Worm (Caenorhabditis elegans) whole organism, midembryonic: Measurements from ENCODE around the gene Y113G7A.22.

ENCODE experiments used
- T22C8.4 ChIP-seq: fragments of 200-800 bp; sonication (Bioruptor generic); IDR thresholded peaks from 2 replicates; pipeline ENCODE4 v1.3.6; 2022; ENCODE audit warnings: missing genetic modification characterization, missing compliant biosample characterization
- cog-1 ChIP-seq: sonication (generic microtip); optimal IDR thresholded peaks from 2 replicates; lab custom pipeline; 2016; ENCODE audit warnings: missing genetic modification characterization, missing compliant biosample characterization
- flt-1 ChIP-seq: fragments of 200-800 bp; sonication (Bioruptor generic); IDR thresholded peaks from 2 replicates; pipeline ENCODE4 v1.3.6; 2022; ENCODE audit warnings: missing genetic modification characterization, missing compliant biosample characterization
- klf-2 ChIP-seq: fragments of 200-800 bp; sonication (Bioruptor generic); conservative IDR thresholded peaks from 2 replicates; pipeline ENCODE4 v1.3.6; 2022; ENCODE audit warnings: missing genetic modification reagents, missing genetic modification characterization, missing compliant biosample characterization
- med-1 ChIP-seq: sonication (generic microtip); optimal IDR thresholded peaks from 2 replicates; lab custom pipeline; 2017; ENCODE audit warnings: missing genetic modification characterization, mild to moderate bottlenecking, missing compliant biosample characterization, antibody characterized with exemption, missing genetic modification reagents; ENCODE audit not compliant: insufficient read depth
- ref-1 ChIP-seq: fragments of 200-800 bp; sonication (Bioruptor generic); conservative IDR thresholded peaks from 2 replicates; pipeline ENCODE4 v1.3.6; 2022; ENCODE audit warnings: missing genetic modification reagents, missing genetic modification characterization, missing compliant biosample characterization
- tab-1 ChIP-seq: fragments of 200-800 bp; sonication (Bioruptor generic); IDR thresholded peaks from 2 replicates; pipeline ENCODE4 v1.3.6; 2022; ENCODE audit warnings: missing genetic modification characterization, missing compliant biosample characterization
- ztf-23 ChIP-seq: fragments of 200-800 bp; sonication (Bioruptor generic); IDR thresholded peaks from 2 replicates; pipeline ENCODE4 v1.3.6; 2022; ENCODE audit warnings: missing genetic modification reagents, missing genetic modification characterization, missing compliant biosample characterization
- ztf-29 ChIP-seq: fragments of 200-800 bp; sonication (Bioruptor generic); IDR thresholded peaks from 2 replicates; pipeline ENCODE4 v1.3.6; 2022; ENCODE audit warnings: missing genetic modification reagents, missing genetic modification characterization, missing compliant biosample characterization

The Y113G7A.22 gene

DNA sequence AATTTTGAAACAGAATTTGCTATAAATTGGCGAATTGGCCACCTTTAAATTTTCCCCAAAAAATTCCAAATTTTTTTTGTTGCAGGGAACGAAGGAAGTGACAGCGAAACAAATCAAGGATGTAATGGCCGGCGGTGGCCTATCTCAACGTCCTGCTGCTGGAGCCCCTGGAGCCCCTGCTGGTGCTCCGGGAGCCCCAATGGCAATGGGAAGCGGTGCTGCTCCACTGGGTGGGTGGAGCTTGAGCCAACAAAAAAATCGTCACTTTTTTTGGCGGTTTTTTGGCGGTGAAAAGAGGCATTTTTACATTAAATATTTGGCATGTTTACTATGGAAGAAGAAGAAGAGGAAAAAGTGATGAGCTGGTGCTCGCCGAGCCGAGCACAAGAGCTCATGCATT is 38.0 kb downstream of the Y113G7A.22 start:
- TF ChIP-seq ztf-23 (GFP tag; lab: Robert Waterston, UW) (no peak), ref-1 (no peak), tab-1 (GFP tag; lab: Robert Waterston, UW) (no peak)

ce11 chrV:20094908-20095307 is 40.2 kb downstream of the Y113G7A.22 start, which contains the start of gene nlp-69:
TSS of gene nlp-69 (minus strand) at chrV:20095008.
- TF ChIP-seq ref-1 (no peak), tab-1 (GFP tag; lab: Robert Waterston, UW) (no peak), cog-1 (tag; lab: Kevin White, UChicago) (no peak)

DNA sequence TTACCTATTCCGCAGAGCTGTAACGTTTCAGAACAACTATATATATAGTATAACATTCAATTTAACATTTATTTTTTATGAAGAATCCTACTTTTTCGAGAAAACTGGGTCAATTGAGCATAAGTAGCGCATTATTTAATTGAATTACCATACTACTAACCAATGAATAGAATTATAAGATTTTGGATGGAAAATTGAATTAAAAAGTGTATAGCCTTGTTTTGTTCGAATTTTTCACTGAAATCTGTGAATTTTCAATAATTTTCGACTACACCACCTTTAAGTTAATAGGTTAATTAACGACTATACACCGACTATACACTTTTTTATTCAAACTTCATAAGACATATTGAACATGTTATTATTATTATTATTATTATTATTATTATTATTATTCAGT is 41.2 kb downstream of the Y113G7A.22 start:
- TF ChIP-seq ref-1 (no peak), T22C8.4 (GFP tag; lab: Robert Waterston, UW) (no peak), klf-2 (GFP tag; lab: Robert Waterston, UW) (no peak), flt-1 (GFP tag; lab: Robert Waterston, UW) (no peak), med-1 (GFP tag; lab: Kevin White, UChicago) (no peak), cog-1 (tag; lab: Kevin White, UChicago) (no peak), ztf-29 (GFP tag; lab: Robert Waterston, UW) (no peak), tab-1 (GFP tag; lab: Robert Waterston, UW) (no peak), ztf-23 (GFP tag; lab: Robert Waterston, UW) (no peak)

DNA sequence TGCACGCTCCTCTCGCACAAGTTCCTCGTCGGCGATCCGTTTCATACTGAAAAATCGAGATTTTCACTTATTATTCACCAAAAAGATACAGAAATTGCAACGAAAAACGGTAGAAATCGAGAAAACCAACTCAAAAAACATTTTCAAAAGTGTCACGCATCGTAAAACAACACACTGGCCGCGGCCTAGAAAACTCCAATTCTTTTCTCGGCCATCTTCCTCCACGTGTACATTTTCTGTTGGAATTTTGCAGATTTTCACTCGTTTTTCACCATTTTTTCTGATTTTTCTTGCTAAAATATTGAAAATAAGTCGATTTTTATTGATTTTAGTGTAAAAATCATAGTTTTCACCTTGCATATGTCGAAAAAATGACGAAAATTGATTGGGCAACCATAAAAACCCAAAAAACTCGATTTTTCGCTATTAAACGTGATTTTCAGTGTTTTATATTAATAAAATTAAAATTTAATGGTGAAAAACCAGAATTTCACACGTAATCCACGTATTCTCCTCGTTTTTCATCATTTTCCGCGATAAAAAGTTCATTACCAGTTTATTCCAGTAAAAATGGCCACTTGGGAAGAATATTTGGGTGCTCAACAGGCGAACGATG is 44.3 kb downstream of the Y113G7A.22 start, which contains the start of the genes dcs-1 and sec-23:
Gene dcs-1, minus strand, starts transcription at position 46 of the 616 bp plus-strand sequence.
Gene sec-23, plus strand, starts transcription at position 566 of the 616 bp plus-strand sequence.
- no peak for TF ChIP-seq ztf-29 (GFP tag; lab: Robert Waterston, UW)

DNA sequence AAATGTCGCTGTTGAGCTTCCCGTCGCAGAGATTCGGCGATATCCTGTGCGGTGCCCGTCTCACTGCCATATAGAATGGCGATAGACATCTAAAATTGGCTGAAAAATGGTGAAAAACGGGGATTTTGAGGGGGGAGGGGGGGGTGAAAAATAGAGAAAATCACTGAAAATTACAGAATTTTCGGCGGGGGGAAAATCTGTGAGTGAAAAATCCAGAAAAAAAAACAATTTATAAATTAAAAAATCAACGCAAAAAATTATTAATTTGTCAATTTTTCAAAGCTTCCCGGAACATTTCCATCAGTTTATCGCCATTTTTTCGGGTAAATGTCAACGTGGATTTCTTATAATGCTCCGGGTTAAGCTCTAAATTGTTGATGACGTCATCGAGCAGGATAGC is 47.5 kb downstream of the Y113G7A.22 start, which contains the start of gene fre-1:
Gene fre-1, minus strand, starts transcription at position 101 of the 400 bp plus-strand sequence.
- TF ChIP-seq tab-1 (GFP tag; lab: Robert Waterston, UW), result no peak
- TF ChIP-seq klf-2 (GFP tag; lab: Robert Waterston, UW), result no peak
- no peak for TF ChIP-seq cog-1 (tag; lab: Kevin White, UChicago)
- no peak for TF ChIP-seq T22C8.4 (GFP tag; lab: Robert Waterston, UW)
- TF ChIP-seq ref-1, result no peak
- TF ChIP-seq flt-1 (GFP tag; lab: Robert Waterston, UW), result no peak
- no peak for TF ChIP-seq ztf-23 (GFP tag; lab: Robert Waterston, UW)
- no peak for TF ChIP-seq med-1 (GFP tag; lab: Kevin White, UChicago)
- TF ChIP-seq ztf-29 (GFP tag; lab: Robert Waterston, UW), result no peak
